Fruit fly (Drosophila melanogaster): Measurements from ENCODE around the gene Slmap.

Slmap gene

dm6 chr2L:22537940-22538657, 40.8 kb upstream of the Slmap start (continued):
- TF ChIP-seq CG8119 (GFP tag; IDR thresholded peaks at IDR 0.05) (no peak), Hr39 (GFP tag; optimal IDR thresholded peaks at IDR 0.05) (peak; percentile 41)

DNA sequence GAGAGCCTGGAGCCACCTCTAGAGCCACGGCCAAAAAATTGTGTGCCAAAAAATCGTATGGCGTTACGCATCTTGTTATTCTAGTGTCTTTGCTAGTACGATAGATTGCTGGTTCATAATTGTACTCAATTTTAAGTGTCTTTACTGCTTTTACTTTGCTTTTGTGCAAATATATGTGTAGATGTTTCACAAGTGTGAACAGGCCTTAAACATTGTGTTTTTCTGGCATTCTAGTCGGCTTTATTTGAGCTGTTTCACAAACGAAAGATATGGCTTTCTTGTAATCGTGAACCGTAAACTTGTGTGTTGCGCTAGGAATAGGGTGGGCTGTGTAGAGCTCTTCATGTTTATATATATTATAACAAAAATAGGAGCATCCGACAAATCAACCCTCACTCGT, 28.8 kb upstream of the Slmap start, which contains the start of gene CG17493:
Gene CG17493 (plus strand): TSS at position 25 of the 400 bp plus-strand sequence.
- TF ChIP-seq Sox14 (GFP tag; optimal IDR thresholded peaks at IDR 0.05), result no peak
- TF ChIP-seq fd59A (GFP tag; optimal IDR thresholded peaks at IDR 0.05), result no peak
- no peak for TF ChIP-seq Ets21C (GFP tag; optimal IDR thresholded peaks at IDR 0.05)
- TF ChIP-seq svp (GFP tag), result peak; percentile 44

DNA sequence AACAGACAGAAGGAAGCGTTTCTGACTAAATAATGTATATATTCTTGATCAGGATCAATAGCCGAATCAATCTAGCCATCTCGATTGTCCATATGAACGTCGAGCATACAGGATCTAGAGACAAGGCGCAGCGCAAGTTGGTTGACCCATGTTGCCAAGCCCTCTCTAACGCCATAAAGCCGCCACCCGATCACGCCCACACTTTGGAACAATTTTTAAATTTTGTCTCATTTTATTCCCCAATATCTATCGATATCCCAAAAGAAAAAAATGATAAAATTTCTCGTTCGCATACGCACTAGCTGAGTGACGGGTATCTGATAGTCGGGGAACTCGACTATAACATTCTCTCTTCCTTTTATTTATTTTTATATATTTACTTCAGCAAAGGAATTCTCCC, 12.7 kb upstream of the Slmap start:
- TF ChIP-seq Hr4 (GFP tag; optimal IDR thresholded peaks at IDR 0.05) (no peak), Eip93F (GFP tag; optimal IDR thresholded peaks at IDR 0.05) (no peak), eg (GFP tag; IDR thresholded peaks at IDR 0.05) (no peak), CG8319 (GFP tag; optimal IDR thresholded peaks at IDR 0.05) (no peak), Sox15 (GFP tag; optimal IDR thresholded peaks at IDR 0.05) (no peak), CG10631 (GFP tag; optimal IDR thresholded peaks at IDR 0.05) (no peak), CG3919 (GFP tag; optimal IDR thresholded peaks at IDR 0.05) (no peak), CG6792 (GFP tag; optimal IDR thresholded peaks at IDR 0.05) (no peak), Hr38 (GFP tag; optimal IDR thresholded peaks at IDR 0.05) (no peak), lz (GFP tag; optimal IDR thresholded peaks at IDR 0.05) (no peak), fd85E (GFP tag; optimal IDR thresholded peaks at IDR 0.05) (no peak), dsx (GFP tag; optimal IDR thresholded peaks at IDR 0.05; ENCODE audit: poor library complexity, severe bottlenecking) (no peak), CG4318 (GFP tag; optimal IDR thresholded peaks at IDR 0.05) (no peak), CG10669 (GFP tag; optimal IDR thresholded peaks at IDR 0.05) (no peak), achi (GFP tag; optimal IDR thresholded peaks at IDR 0.05) (no peak), svp (GFP tag) (no peak)

DNA sequence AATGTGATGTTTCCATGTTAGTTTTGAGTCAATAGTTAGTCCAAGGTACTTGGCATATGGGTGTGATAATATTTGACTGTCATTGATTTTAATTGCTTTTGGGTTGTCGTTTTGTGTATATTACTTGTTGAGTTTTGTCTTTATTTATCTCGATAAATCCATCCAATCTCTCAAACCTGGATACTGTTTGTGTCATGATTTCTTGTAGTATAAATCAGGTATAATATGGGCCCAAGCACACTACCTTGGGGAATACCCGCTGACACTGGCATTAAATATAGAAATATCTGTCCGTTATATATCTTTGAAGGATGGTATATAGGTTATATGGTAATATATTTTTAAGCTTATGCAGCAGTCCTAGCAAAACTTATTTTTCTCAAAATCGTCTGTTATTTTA, 11.4 kb upstream of the Slmap start:
- no peak for TF ChIP-seq CG34406 (GFP tag; optimal IDR thresholded peaks at IDR 0.05)
- TF ChIP-seq pdm3 (GFP tag; optimal IDR thresholded peaks at IDR 0.05), result no peak
- no peak for TF ChIP-seq CG9139 (GFP tag; optimal IDR thresholded peaks at IDR 0.05)
- TF ChIP-seq Hr38 (GFP tag; optimal IDR thresholded peaks at IDR 0.05), result no peak
- TF ChIP-seq acj6 (GFP tag; optimal IDR thresholded peaks at IDR 0.05), result no peak
- TF ChIP-seq esn (GFP tag; optimal IDR thresholded peaks at IDR 0.05), result no peak
- no peak for TF ChIP-seq dac (GFP tag; optimal IDR thresholded peaks at IDR 0.05)
- TF ChIP-seq CG4318 (GFP tag; optimal IDR thresholded peaks at IDR 0.05), result no peak
- TF ChIP-seq spab (GFP tag; optimal IDR thresholded peaks at IDR 0.05), result no peak
- no peak for TF ChIP-seq vri (GFP tag; optimal IDR thresholded peaks at IDR 0.05)
- TF ChIP-seq CG3919 (GFP tag; optimal IDR thresholded peaks at IDR 0.05), result no peak
- no peak for TF ChIP-seq Hr4 (GFP tag; optimal IDR thresholded peaks at IDR 0.05)
- TF ChIP-seq Sox102F (GFP tag; optimal IDR thresholded peaks at IDR 0.05), result no peak
- TF ChIP-seq Eip78C (GFP tag), result no peak
- no peak for TF ChIP-seq lz (GFP tag; optimal IDR thresholded peaks at IDR 0.05)

dm6 chr2L:22569530-22569929, 9.3 kb upstream of the Slmap start:
- no peak for TF ChIP-seq cyc (GFP tag; optimal IDR thresholded peaks at IDR 0.05)

DNA sequence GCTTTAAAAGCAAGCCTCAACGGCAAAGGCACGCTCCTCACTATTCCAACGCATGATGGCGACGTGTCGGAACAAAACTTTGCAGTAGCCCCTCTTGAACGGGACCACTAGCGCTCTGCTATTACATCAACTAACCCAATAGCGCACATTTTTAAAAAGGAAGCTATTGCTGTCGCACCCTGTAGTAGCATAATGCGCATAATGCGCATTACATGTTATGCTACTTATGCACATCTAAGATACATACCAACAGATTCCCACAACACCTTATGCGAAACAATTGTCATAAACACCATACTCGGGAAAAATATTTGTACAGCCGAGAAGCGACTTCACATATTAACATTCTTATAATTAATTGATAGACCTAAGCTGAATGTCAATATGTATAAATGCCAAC, 8.8 kb upstream of the Slmap start:
- no peak for TF ChIP-seq CG4318 (GFP tag; optimal IDR thresholded peaks at IDR 0.05)
- TF ChIP-seq eg (GFP tag; IDR thresholded peaks at IDR 0.05), result no peak
